Worm (Caenorhabditis elegans) whole organism, L4/young adult: Measurements from ENCODE around the gene C18B12.4.

Experiments used
- W03F9.2 ChIP-seq: fragments of 150-350 bp; optimal IDR thresholded peaks from 2 replicates; lab custom pipeline; 2014; ENCODE audit warnings: missing biosample characterization, missing genetic modification characterization
- dao-5 ChIP-seq: sonication (generic microtip); optimal IDR thresholded peaks from 2 replicates; lab custom pipeline; 2016; ENCODE audit warnings: missing genotype, missing genetic modification characterization, moderate library complexity, missing compliant biosample characterization
- him-1 ChIP-seq: sonication (generic microtip); optimal IDR thresholded peaks from 2 replicates; lab custom pipeline; 2016; ENCODE audit warnings: missing genotype, missing genetic modification reagents, missing genetic modification characterization, missing compliant biosample characterization

DNA sequence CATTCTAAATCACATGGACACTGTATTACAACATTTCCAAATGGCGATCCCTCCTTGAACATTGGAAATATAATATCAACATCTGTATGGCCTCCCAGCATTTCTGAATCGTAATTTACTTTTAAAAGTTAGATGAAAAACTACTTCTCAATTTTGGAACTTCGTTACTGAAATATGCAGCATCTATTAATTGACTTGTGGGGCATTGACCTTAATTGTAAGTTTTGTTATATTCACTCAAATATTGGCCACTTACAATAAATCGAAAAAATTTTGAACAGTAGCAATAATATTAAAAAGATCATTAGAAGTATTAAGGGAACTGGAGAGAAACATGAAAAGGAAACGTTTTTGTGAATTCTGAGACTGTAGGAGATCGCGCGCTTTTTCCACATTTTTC lies 28.8 kb upstream of the C18B12.4 start, which contains the start of gene mam-6:
- TF ChIP-seq him-1 (tag; lab: Kevin White, UChicago) = no peak
- no peak for TF ChIP-seq W03F9.2 (tag; lab: Kevin White, UChicago)
- no peak for TF ChIP-seq dao-5 (tag; lab: Kevin White, UChicago)
